Fruit fly (Drosophila melanogaster) whole organism, embryonic: ENCODE data around the gene Girdin.

Experiments used
- Awh ChIP-seq: fragments of 200-800 bp; sonication (Bioruptor generic); IDR thresholded peaks from 2 replicates; pipeline ENCODE4, ENCODE4 v1.3.6; 2022; ENCODE audit warnings: missing biosample characterization, missing genetic modification characterization
- BEAF-32 ChIP-seq: fragments of 200-800 bp; sonication (Bioruptor generic); optimal IDR thresholded peaks from 3 replicates; lab custom pipeline; 2017; ENCODE audit warnings: missing biosample characterization, missing genetic modification characterization, mild to moderate bottlenecking, moderate library complexity, missing genetic modification reagents
- Bgb ChIP-seq: fragments of 200-800 bp; sonication (Bioruptor generic); IDR thresholded peaks from 2 replicates; pipeline ENCODE4 v1.3.6; 2022; ENCODE audit warnings: missing biosample characterization, missing genetic modification characterization; ENCODE audit not compliant: partially characterized antibody
- CG10565 ChIP-seq: fragments of 200-800 bp; sonication (Bioruptor generic); optimal IDR thresholded peaks from 3 replicates; lab custom pipeline; 2016; ENCODE audit warnings: missing biosample characterization, mild to moderate bottlenecking, missing genetic modification characterization
- CG10979 ChIP-seq: fragments of 200-800 bp; sonication (Bioruptor generic); optimal IDR thresholded peaks from 2 replicates; lab custom pipeline; 2018; ENCODE audit warnings: missing biosample characterization, mild to moderate bottlenecking, missing genetic modification characterization, moderate library complexity
- CG13287 ChIP-seq: fragments of 200-800 bp; sonication (Bioruptor generic); IDR thresholded peaks from 2 replicates; pipeline ENCODE4 v1.3.6; 2022; ENCODE audit warnings: missing biosample characterization, missing genetic modification characterization; ENCODE audit not compliant: partially characterized antibody
- CG17186 ChIP-seq: fragments of 200-800 bp; sonication (Bioruptor generic); optimal IDR thresholded peaks from 3 replicates; lab custom pipeline; 2017; ENCODE audit warnings: missing biosample characterization, missing genetic modification reagents, missing genetic modification characterization
- CG2116 ChIP-seq: fragments of 200-800 bp; sonication (Bioruptor generic); optimal IDR thresholded peaks from 3 replicates; lab custom pipeline; 2018; ENCODE audit warnings: missing biosample characterization, mild to moderate bottlenecking, missing genetic modification characterization
- CG2889 ChIP-seq: fragments of 200-800 bp; sonication (Bioruptor generic); IDR thresholded peaks from 3 replicates; pipeline ENCODE4 v1.3.6; 2022; ENCODE audit warnings: missing biosample characterization, missing genetic modification characterization
- CG3407 ChIP-seq: fragments of 200-800 bp; sonication (Bioruptor generic); optimal IDR thresholded peaks from 2 replicates; lab custom pipeline; 2018; ENCODE audit warnings: missing biosample characterization, mild to moderate bottlenecking, missing genetic modification characterization
- CG34224 ChIP-seq: fragments of 200-800 bp; sonication (Bioruptor generic); IDR thresholded peaks from 3 replicates; pipeline ENCODE4 v1.3.6; 2022; ENCODE audit warnings: missing biosample characterization, missing genetic modification characterization; ENCODE audit not compliant: partially characterized antibody
- CG43689 ChIP-seq: fragments of 200-800 bp; sonication (Bioruptor generic); IDR thresholded peaks from 2 replicates; pipeline ENCODE4 v1.3.6; 2022; ENCODE audit warnings: missing biosample characterization, missing genetic modification characterization
- CG4730 ChIP-seq: fragments of 200-800 bp; sonication (Bioruptor generic); IDR thresholded peaks from 2 replicates; pipeline ENCODE4 v1.3.6; 2022; ENCODE audit warnings: missing biosample characterization, missing genetic modification characterization
- CG4854 ChIP-seq: fragments of 200-800 bp; sonication (Bioruptor generic); optimal IDR thresholded peaks from 2 replicates; lab custom pipeline; 2016; ENCODE audit warnings: missing biosample characterization, missing genetic modification characterization, inconsistent platforms
- CG5180 ChIP-seq: fragments of 200-800 bp; sonication (Bioruptor generic); optimal IDR thresholded peaks from 3 replicates; lab custom pipeline; 2017; ENCODE audit warnings: missing biosample characterization, missing genetic modification characterization, mild to moderate bottlenecking, moderate library complexity, missing genetic modification reagents
- CG8359 ChIP-seq: fragments of 200-800 bp; sonication (Bioruptor generic); optimal IDR thresholded peaks from 2 replicates; lab custom pipeline; 2017; ENCODE audit warnings: missing biosample characterization, mild to moderate bottlenecking, missing genetic modification characterization, borderline replicate concordance
- Dfd ChIP-seq, 2 experiments: fragments of >200 bp; optimal IDR thresholded peaks; 2 replicates each; lab custom pipeline; 2017; ENCODE audit warnings: missing biosample characterization in 2 of 2, missing genetic modification characterization in 2 of 2
- Dip2 ChIP-seq: fragments of 200-800 bp; sonication (Bioruptor generic); IDR thresholded peaks from 2 replicates; pipeline ENCODE4 v1.3.6; 2022; ENCODE audit warnings: missing biosample characterization, missing genetic modification characterization
- Fer1 ChIP-seq: fragments of 200-800 bp; sonication (Bioruptor generic); optimal IDR thresholded peaks from 2 replicates; lab custom pipeline; 2017; ENCODE audit warnings: missing biosample characterization, mild to moderate bottlenecking, missing genetic modification characterization
- Gsc ChIP-seq: fragments of 200-800 bp; sonication (Bioruptor generic); IDR thresholded peaks from 2 replicates; pipeline ENCODE4 v1.3.6; 2022; ENCODE audit warnings: missing biosample characterization, missing genetic modification characterization
- HLH54F ChIP-seq: fragments of 200-800 bp; sonication (Bioruptor generic); optimal IDR thresholded peaks from 3 replicates; lab custom pipeline; 2016; ENCODE audit warnings: missing biosample characterization, missing genetic modification characterization
- Hr78 ChIP-seq, 2 experiments: fragments of 200-800 bp in 1 of 2; fragments of >200 bp in 1 of 2; sonication (Bioruptor generic) in 1 of 2; optimal IDR thresholded peaks; 2 replicates each; lab custom pipeline; 2017 to 2019; ENCODE audit warnings: missing biosample characterization in 2 of 2, missing genetic modification characterization in 2 of 2, mild to moderate bottlenecking in 1 of 2, moderate library complexity in 1 of 2
- Kr ChIP-seq: fragments of 200-800 bp; sonication (Bioruptor generic); optimal IDR thresholded peaks from 2 replicates; lab custom pipeline; 2017; ENCODE audit warnings: missing biosample characterization, mild to moderate bottlenecking, missing genetic modification characterization
- Med ChIP-seq: fragments of 200-800 bp; sonication (Bioruptor generic); peaks from one replicate; lab custom pipeline; 2016; ENCODE audit warnings: missing biosample characterization, missing genetic modification characterization, mild to moderate bottlenecking, inconsistent platforms, moderate library complexity
- NK7.1 ChIP-seq: fragments of 200-800 bp; sonication (Bioruptor generic); optimal IDR thresholded peaks from 3 replicates; lab custom pipeline; 2016; ENCODE audit warnings: missing biosample characterization, missing genetic modification characterization
- PHDP ChIP-seq: fragments of 200-800 bp; sonication (Bioruptor generic); optimal IDR thresholded peaks from 3 replicates; lab custom pipeline; 2018; ENCODE audit warnings: missing biosample characterization, mild to moderate bottlenecking, missing genetic modification characterization, moderate library complexity
- Poxn ChIP-seq: fragments of 200-800 bp; sonication (Bioruptor generic); IDR thresholded peaks from 2 replicates; pipeline ENCODE4 v1.3.6; 2022; ENCODE audit warnings: missing biosample characterization, missing genetic modification characterization
- Sox102F ChIP-seq: fragments of 200-800 bp; sonication (Bioruptor generic); optimal IDR thresholded peaks from 2 replicates; lab custom pipeline; 2018; ENCODE audit warnings: missing biosample characterization, mild to moderate bottlenecking, missing genetic modification characterization, moderate library complexity
- Taf1 ChIP-seq: fragments of 200-800 bp; sonication (Bioruptor generic); IDR thresholded peaks from 2 replicates; pipeline ENCODE4 v1.3.6; 2022; ENCODE audit warnings: missing biosample characterization, missing genetic modification characterization
- ab ChIP-seq: fragments of 200-800 bp; sonication (Bioruptor generic); optimal IDR thresholded peaks from 2 replicates; lab custom pipeline; 2016; ENCODE audit warnings: missing biosample characterization, missing genetic modification characterization
- az2 ChIP-seq: fragments of 200-800 bp; sonication (Bioruptor generic); optimal IDR thresholded peaks from 3 replicates; lab custom pipeline; 2016; ENCODE audit warnings: missing biosample characterization, missing genetic modification characterization
- bab2 ChIP-seq: fragments of 200-800 bp; sonication (Bioruptor generic); optimal IDR thresholded peaks from 2 replicates; lab custom pipeline; 2016; ENCODE audit warnings: missing biosample characterization, missing genetic modification characterization
- crol ChIP-seq: fragments of 200-800 bp; sonication (Bioruptor generic); IDR thresholded peaks from 2 replicates; pipeline ENCODE4 v1.3.6; 2022; ENCODE audit warnings: missing biosample characterization, missing genetic modification characterization
- crp ChIP-seq, 2 experiments: fragments of 200-800 bp; sonication (Bioruptor generic); optimal IDR thresholded peaks; 2 replicates in 1 of 2; 3 replicates in 1 of 2; lab custom pipeline; 2017; ENCODE audit warnings: missing biosample characterization in 2 of 2, missing genetic modification characterization in 2 of 2, mild to moderate bottlenecking in 1 of 2, moderate library complexity in 1 of 2
- dati ChIP-seq: fragments of 200-800 bp; sonication (Bioruptor generic); IDR thresholded peaks from 2 replicates; pipeline ENCODE4 v1.3.6; 2022; ENCODE audit warnings: missing biosample characterization, missing genetic modification characterization
- en ChIP-seq: fragments of 200-800 bp; sonication (Bioruptor generic); optimal IDR thresholded peaks from 2 replicates; lab custom pipeline; 2016; ENCODE audit warnings: missing biosample characterization, missing genetic modification characterization
- fru ChIP-seq: fragments of >200 bp; optimal IDR thresholded peaks from 2 replicates; lab custom pipeline; 2017
- fu2 ChIP-seq: fragments of 200-800 bp; sonication (Bioruptor generic); optimal IDR thresholded peaks from 2 replicates; lab custom pipeline; 2016; ENCODE audit warnings: missing biosample characterization, missing genetic modification characterization
- hbn ChIP-seq: fragments of 200-800 bp; sonication (Bioruptor generic); IDR thresholded peaks from 2 replicates; pipeline ENCODE4 v1.3.6; 2022; ENCODE audit warnings: missing biosample characterization, missing genetic modification characterization; ENCODE audit not compliant: partially characterized antibody
- ken ChIP-seq: fragments of 200-800 bp; sonication (Bioruptor generic); IDR thresholded peaks from 3 replicates; pipeline ENCODE4 v1.3.6; 2022; ENCODE audit warnings: missing biosample characterization, missing genetic modification characterization
- lab ChIP-seq: fragments of 200-800 bp; sonication (Bioruptor generic); optimal IDR thresholded peaks from 3 replicates; lab custom pipeline; 2017; ENCODE audit warnings: missing biosample characterization, missing genetic modification characterization, mild to moderate bottlenecking, moderate library complexity, missing genetic modification reagents
- nmo ChIP-seq: fragments of 200-800 bp; sonication (Bioruptor generic); optimal IDR thresholded peaks from 2 replicates; lab custom pipeline; 2018; ENCODE audit warnings: missing biosample characterization, mild to moderate bottlenecking, missing genetic modification characterization, moderate library complexity
- nom ChIP-seq: fragments of 200-800 bp; sonication (Bioruptor generic); optimal IDR thresholded peaks from 2 replicates; lab custom pipeline; 2017; ENCODE audit warnings: missing biosample characterization, missing genetic modification characterization, mild to moderate bottlenecking, moderate library complexity, missing genetic modification reagents
- phol ChIP-seq: fragments of 200-800 bp; sonication (Bioruptor generic); optimal IDR thresholded peaks from 3 replicates; lab custom pipeline; 2018; ENCODE audit warnings: missing biosample characterization, mild to moderate bottlenecking, missing genetic modification characterization, moderate library complexity
- salm ChIP-seq: fragments of 200-800 bp; sonication (Bioruptor generic); optimal IDR thresholded peaks from 2 replicates; lab custom pipeline; 2018; ENCODE audit warnings: missing biosample characterization, mild to moderate bottlenecking, missing genetic modification characterization
- sens-2 ChIP-seq: fragments of 200-800 bp; sonication (Bioruptor generic); IDR thresholded peaks from 2 replicates; pipeline ENCODE4 v1.3.6; 2022; ENCODE audit warnings: missing biosample characterization, missing genetic modification characterization
- sisA ChIP-seq: fragments of 200-800 bp; sonication (Bioruptor generic); IDR thresholded peaks from 2 replicates; pipeline ENCODE4 v1.3.6; 2022; ENCODE audit warnings: missing biosample characterization, missing genetic modification characterization
- sob ChIP-seq: fragments of 200-800 bp; sonication (Bioruptor generic); IDR thresholded peaks from 2 replicates; pipeline ENCODE4 v1.3.6; 2022; ENCODE audit warnings: missing biosample characterization, missing genetic modification characterization
- stc ChIP-seq: fragments of 200-800 bp; sonication (Bioruptor generic); IDR thresholded peaks from 2 replicates; pipeline ENCODE4 v1.3.6; 2022; ENCODE audit warnings: missing biosample characterization, missing genetic modification characterization
- ttk ChIP-seq: fragments of 200-800 bp; sonication (Bioruptor generic); IDR thresholded peaks from 2 replicates; pipeline ENCODE4 v2.1.2; 2022; ENCODE audit warnings: missing biosample characterization, missing genetic modification characterization
- wek ChIP-seq: fragments of 200-800 bp; sonication (Bioruptor generic); optimal IDR thresholded peaks from 3 replicates; lab custom pipeline; 2018; ENCODE audit warnings: missing biosample characterization, mild to moderate bottlenecking, missing genetic modification characterization, moderate library complexity

The Girdin gene

dm6 chr3L:3192912-3193311, 14.2 kb downstream of the Girdin start, which contains the start of gene Hsp83 (continued):
- peak; percentile 95 for TF ChIP-seq CG4854 (GFP tag; lab: Kevin White, UChicago)
- TF ChIP-seq ken (GFP tag; lab: Robert Waterston, UW) = peak; percentile 92
- TF ChIP-seq salm (tag; lab: Kevin White, UChicago) = peak; percentile 89
- peak; percentile 95 for TF ChIP-seq NK7.1 (GFP tag; lab: Kevin White, UChicago)
- peak; percentile 100 for TF ChIP-seq Med (GFP tag; lab: Kevin White, UChicago)
- TF ChIP-seq Hr78 (GFP tag; optimal IDR thresholded peaks at IDR 0.05; lab: Kevin White, UChicago) = no peak
- TF ChIP-seq nom (GFP tag; lab: Kevin White, UChicago) = peak; percentile 99
- no peak for TF ChIP-seq BEAF-32
- TF ChIP-seq CG2116 = peak; percentile 89
- TF ChIP-seq Awh (GFP tag; lab: Robert Waterston, UW) = peak; percentile 92
- TF ChIP-seq CG3407 = peak; percentile 94
- peak; percentile 40; the same call in 1 of the 2 replicates for TF ChIP-seq Poxn (GFP tag; lab: Robert Waterston, UW)
- TF ChIP-seq sob (GFP tag; lab: Robert Waterston, UW) = peak; percentile 97
- peak; percentile 89 for TF ChIP-seq CG10979 (tag; lab: Kevin White, UChicago)
- peak; percentile 79 for TF ChIP-seq bab2
- TF ChIP-seq CG10565 (GFP tag; lab: Kevin White, UChicago) = peak; percentile 60
- no peak; the same call in 1 of the 3 replicates for TF ChIP-seq CG34224
- TF ChIP-seq Gsc (GFP tag; lab: Robert Waterston, UW) = no peak
- TF ChIP-seq HLH54F = peak; percentile 88
- TF ChIP-seq lab (GFP tag; lab: Kevin White, UChicago) = peak; percentile 100
- peak; percentile 3 for TF ChIP-seq ab
- TF ChIP-seq phol (tag; lab: Kevin White, UChicago) = peak; percentile 82
- TF ChIP-seq crp (GFP tag; optimal IDR thresholded peaks at IDR 0.05; lab: Kevin White, UChicago) = no peak
- peak; percentile 54; the same call in 1 of the 2 replicates for TF ChIP-seq crol (GFP tag; lab: Robert Waterston, UW)
- TF ChIP-seq CG17186 (GFP tag; lab: Kevin White, UChicago) = peak; percentile 96
- TF ChIP-seq dati = peak; percentile 88
- peak; percentile 98 for TF ChIP-seq PHDP (tag; lab: Kevin White, UChicago)
- peak; percentile 77; the same call in 1 of the 2 replicates for TF ChIP-seq CG4730 (GFP tag; lab: Robert Waterston, UW)
- no peak for TF ChIP-seq Sox102F (GFP tag; lab: Kevin White, UChicago)
- peak; percentile 38; the same call in 1 of the 2 replicates for TF ChIP-seq sisA (GFP tag; lab: Robert Waterston, UW)
- TF ChIP-seq en (GFP tag; lab: Kevin White, UChicago) = peak; percentile 91
- TF ChIP-seq ttk (GFP tag; lab: Robert Waterston, UW) = peak; percentile 89
- peak; percentile 79 for TF ChIP-seq nmo (GFP tag; lab: Kevin White, UChicago)
- no peak for TF ChIP-seq CG13287 (GFP tag; lab: Robert Waterston, UW)
- TF ChIP-seq Kr (GFP tag; lab: Kevin White, UChicago) = peak; percentile 94
- no peak for TF ChIP-seq Dip2 (GFP tag; lab: Robert Waterston, UW)
- TF ChIP-seq stc (GFP tag; lab: Robert Waterston, UW) = peak; percentile 96
- TF ChIP-seq Dfd (GFP tag; optimal IDR thresholded peaks at IDR 0.05; lab: Kevin White, UChicago) = no peak

dm6 chr3L:3194059-3194458, 15.3 kb downstream of the Girdin start:
- peak; percentile 81 for TF ChIP-seq CG2889
- TF ChIP-seq CG43689 = peak; percentile 77
- TF ChIP-seq Fer1 (GFP tag; lab: Kevin White, UChicago) = peak; percentile 94
- TF ChIP-seq CG8359 (GFP tag; lab: Kevin White, UChicago) = peak; percentile 73
- peak; percentile 80 for TF ChIP-seq CG5180
- no peak for TF ChIP-seq CG13287 (GFP tag; lab: Robert Waterston, UW)
- TF ChIP-seq lab (GFP tag; lab: Kevin White, UChicago) = peak; percentile 97
- TF ChIP-seq wek (GFP tag; lab: Kevin White, UChicago) = peak; percentile 45
- peak; percentile 77 for TF ChIP-seq Taf1
- TF ChIP-seq sens-2 = peak; percentile 92
- no peak for TF ChIP-seq Bgb (GFP tag; lab: Robert Waterston, UW)
- no peak for TF ChIP-seq hbn
- peak; percentile 14 for TF ChIP-seq fu2 (GFP tag; lab: Kevin White, UChicago)
- TF ChIP-seq az2 (GFP tag; lab: Kevin White, UChicago) = peak; percentile 91
- TF ChIP-seq fru = no peak
